Worm (Caenorhabditis elegans): ENCODE data around the gene D1005.2.

Gene D1005.2

DNA sequence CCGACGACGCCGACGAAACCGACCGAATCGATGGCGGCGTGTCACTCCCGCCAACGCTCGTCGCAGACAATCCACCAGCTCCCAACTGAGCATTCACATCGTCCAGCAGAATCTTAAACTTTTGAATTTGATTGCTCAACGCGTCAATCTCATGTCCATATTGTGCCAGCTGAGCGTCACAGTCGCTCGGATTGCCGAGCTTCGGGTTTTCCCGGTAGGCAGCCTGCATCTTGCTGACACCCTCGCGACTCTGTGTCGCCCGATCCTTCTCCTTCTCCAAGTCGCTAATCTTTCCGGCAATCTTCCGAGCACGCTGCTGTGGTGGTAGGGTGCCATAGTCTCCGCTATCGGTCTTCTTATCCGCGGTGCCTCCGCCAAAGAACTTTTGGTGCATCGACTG lies 53.5 kb downstream of the D1005.2 start:
- no peak for TF ChIP-seq sea-2 (GFP tag; optimal IDR thresholded peaks at IDR 0.05)
- no peak for TF ChIP-seq elt-1 (tag; optimal IDR thresholded peaks at IDR 0.05)
- no peak for TF ChIP-seq fkh-10 (GFP tag; optimal IDR thresholded peaks at IDR 0.05)
